Fruit fly (Drosophila melanogaster) S2 (cell line): ENCODE results near the gene Kif19A.

ENCODE experiments used
- CG8478 ChIP-seq: fragments of >200 bp; optimal IDR thresholded peaks from 2 replicates; lab custom pipeline; 2018
- CTCF ChIP-seq, 2 experiments: fragments of >200 bp; optimal IDR thresholded peaks; 2 replicates each; lab custom pipeline; 2018

Kif19A gene

DNA sequence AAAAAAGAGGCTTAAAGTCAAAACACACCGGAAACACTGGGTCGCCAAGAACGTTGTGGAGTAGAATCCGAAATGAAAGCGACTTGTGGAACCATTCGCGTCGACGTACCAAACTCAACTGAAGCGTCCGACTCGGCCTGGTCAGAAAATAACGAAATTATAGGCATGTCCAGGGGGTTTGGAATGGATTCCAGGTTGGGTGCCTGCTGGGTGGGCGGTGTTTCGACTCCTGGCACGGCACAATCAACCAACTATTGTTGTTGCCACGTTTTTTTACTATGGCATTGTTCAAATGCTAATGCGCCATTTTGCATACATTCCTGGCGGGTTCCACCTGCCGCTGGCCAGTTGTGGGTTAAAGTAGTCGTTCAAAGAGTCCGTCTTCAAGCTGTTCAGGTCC lies at the start of gene Kif19A:
Gene Kif19A, minus strand, starts transcription at position 101 of the 400 bp plus-strand sequence.
- TF ChIP-seq CTCF (optimal IDR thresholded peaks at IDR 0.05; lab: Kevin White, UChicago) (no peak), CG8478 (lab: Kevin White, UChicago) (no peak)

DNA sequence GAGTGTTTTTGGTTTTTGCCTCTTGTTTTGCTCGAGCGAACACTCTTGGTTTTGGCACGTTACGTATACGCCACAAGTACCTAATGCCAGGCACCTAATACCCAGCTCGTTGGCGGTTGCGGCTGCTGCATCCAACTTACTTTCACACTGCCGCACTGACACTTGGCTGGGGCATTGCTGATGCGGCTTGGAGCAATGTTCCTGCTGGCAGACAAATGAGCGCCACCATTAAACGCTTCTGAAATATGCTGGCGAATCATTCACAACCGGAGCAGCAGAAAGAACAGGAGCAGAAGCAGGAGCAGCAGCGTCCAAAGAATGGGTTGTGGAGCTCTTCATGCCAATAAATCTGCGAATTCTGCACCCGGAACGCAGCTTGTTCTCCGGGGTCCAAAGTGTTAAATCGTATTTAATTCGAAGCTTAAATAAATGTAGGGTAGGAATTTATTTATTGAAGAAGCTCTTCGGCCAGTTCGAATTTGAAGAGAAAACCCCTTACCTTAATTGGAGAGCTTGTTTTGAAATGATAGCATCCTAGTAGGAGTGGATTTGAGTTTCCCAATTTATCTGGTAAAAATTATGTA lies 44.0 kb upstream of the Kif19A start, which contains the start of gene CG3199:
Gene CG3199, plus strand, starts transcription at position 534 of the 584 bp plus-strand sequence.
- TF ChIP-seq CTCF (optimal IDR thresholded peaks at IDR 0.05; lab: Kevin White, UChicago) (no peak), CG8478 (lab: Kevin White, UChicago) (no peak)

- TF ChIP-seq CG8478 (lab: Kevin White, UChicago), result no peak
- TF ChIP-seq CTCF (optimal IDR thresholded peaks at IDR 0.05; lab: Kevin White, UChicago), result no peak
Observed at dm6 chr3R:14160178-14160577, 41.9 kb upstream of the Kif19A start, which contains the start of gene CG31327. CG31327 (minus strand) TSS chr3R:14160278.

DNA sequence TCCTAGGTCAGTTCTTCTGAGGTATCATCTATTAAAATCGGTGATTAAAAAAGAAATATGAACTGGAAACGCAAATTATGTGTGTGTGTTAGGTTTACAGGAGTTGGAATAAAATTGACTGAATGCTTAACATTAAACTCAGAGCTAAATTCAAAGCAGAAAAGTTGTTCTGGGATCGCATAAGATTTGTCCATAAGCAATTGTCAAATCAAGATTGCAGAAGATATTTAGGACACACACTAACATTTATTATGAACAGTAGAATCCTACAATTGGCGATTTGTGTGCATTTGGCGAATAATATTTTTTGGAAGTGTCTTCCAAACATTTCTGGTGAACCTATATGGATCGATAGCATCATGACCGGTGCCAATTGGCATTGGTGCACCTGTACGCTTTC lies 39.1 kb upstream of the Kif19A start, which contains the start of gene CG31533:
Gene CG31533, minus strand, starts transcription at position 101 of the 400 bp plus-strand sequence.
- TF ChIP-seq CTCF (optimal IDR thresholded peaks at IDR 0.05; lab: Kevin White, UChicago), result no peak
- TF ChIP-seq CG8478 (lab: Kevin White, UChicago), result no peak

DNA sequence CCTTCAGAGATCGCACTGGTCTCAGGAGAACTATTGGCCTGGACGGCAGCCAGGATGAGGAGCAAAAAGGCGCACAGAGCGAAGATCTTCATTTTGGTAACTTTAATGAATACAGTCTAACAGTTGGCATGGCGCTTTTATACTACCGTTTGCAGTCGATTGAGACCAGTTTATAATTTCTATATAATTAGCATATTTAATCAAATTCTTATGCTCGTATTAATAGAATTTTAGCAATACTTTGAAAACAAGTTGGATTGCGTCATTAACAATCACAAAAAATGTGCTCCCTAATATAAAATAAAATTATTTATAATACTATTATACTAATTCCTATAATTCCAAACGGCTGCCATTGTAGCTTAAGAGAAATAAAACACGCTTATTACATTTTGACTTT lies 36.1 kb upstream of the Kif19A start, which contains the start of gene CG44215:
Gene CG44215, minus strand, starts transcription at position 101 of the 400 bp plus-strand sequence.
- TF ChIP-seq CG8478 (lab: Kevin White, UChicago) (no peak), CTCF (optimal IDR thresholded peaks at IDR 0.05; lab: Kevin White, UChicago) (no peak)

dm6 chr3R:14153729-14154128 lies 35.5 kb upstream of the Kif19A start, which contains the start of gene Recs1:
Recs1 (minus strand) TSS chr3R:14153829.
- TF ChIP-seq CTCF (optimal IDR thresholded peaks at IDR 0.05; lab: Kevin White, UChicago), result no peak
- TF ChIP-seq CG8478 (lab: Kevin White, UChicago), result no peak

dm6 chr3R:14152550-14152949 lies 34.3 kb upstream of the Kif19A start, which contains the start of gene CG42500:
CG42500 (minus strand) TSS chr3R:14152650.
- no peak for TF ChIP-seq CG8478 (lab: Kevin White, UChicago)
- TF ChIP-seq CTCF (optimal IDR thresholded peaks at IDR 0.05; lab: Kevin White, UChicago), result no peak

- TF ChIP-seq CTCF (optimal IDR thresholded peaks at IDR 0.05; lab: Kevin White, UChicago), result no peak
- TF ChIP-seq CG8478 (lab: Kevin White, UChicago), result no peak
Observed at dm6 chr3R:14151840-14152239, 33.6 kb upstream of the Kif19A start, which contains the start of gene CG14355. CG14355 (minus strand) TSS chr3R:14151940.

- TF ChIP-seq CG8478 (lab: Kevin White, UChicago), result no peak
- no peak for TF ChIP-seq CTCF (optimal IDR thresholded peaks at IDR 0.05; lab: Kevin White, UChicago)
Observed at dm6 chr3R:14140912-14141311, 22.7 kb upstream of the Kif19A start.

dm6 chr3R:14131972-14132371 lies 13.7 kb upstream of the Kif19A start, which contains the start of gene CG14356:
CG14356 (minus strand) TSS chr3R:14132072.
- TF ChIP-seq CTCF (optimal IDR thresholded peaks at IDR 0.05; lab: Kevin White, UChicago) (no peak), CG8478 (lab: Kevin White, UChicago) (no peak)

DNA sequence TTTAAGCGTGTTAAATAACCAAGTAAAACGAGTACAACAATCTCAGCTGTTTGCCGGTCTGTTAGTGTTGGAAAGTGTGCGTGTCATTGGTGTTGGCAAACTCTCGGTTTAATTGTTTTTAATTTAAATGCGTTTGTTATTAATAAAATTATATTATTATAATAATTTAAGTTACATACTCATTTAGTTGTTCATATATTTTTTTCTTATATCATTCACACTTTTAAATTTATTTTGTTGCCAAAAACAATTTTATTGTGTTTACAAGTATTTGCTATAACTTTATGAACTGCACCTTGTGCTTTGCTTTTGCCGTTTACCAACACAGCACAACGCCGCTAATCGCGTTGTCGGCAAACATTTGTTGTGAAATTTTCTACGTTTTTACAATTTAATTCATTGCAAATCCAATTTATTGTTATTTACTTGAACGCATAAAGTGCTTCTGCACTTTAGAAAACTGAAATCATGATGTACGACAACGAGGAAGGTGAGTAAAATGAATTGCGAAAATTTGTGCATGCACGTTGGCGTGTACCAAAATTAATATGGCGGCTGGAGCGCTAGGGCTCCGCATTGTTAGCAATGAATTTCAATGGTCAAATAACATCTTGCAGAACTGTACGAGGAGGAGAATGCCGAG lies 7.3 kb upstream of the Kif19A start, which contains the start of the genes 140up and Polr2B:
Gene 140up, minus strand, starts transcription at position 70 of the 643 bp plus-strand sequence.
Gene Polr2B, plus strand, starts transcription at position 313 of the 643 bp plus-strand sequence.
- TF ChIP-seq CG8478 (lab: Kevin White, UChicago), result no peak
- TF ChIP-seq CTCF (optimal IDR thresholded peaks at IDR 0.05; lab: Kevin White, UChicago), result no peak

dm6 chr3R:14122347-14122812 lies 4.1 kb upstream of the Kif19A start, which contains the start of the genes Abi and twf:
Abi (minus strand) TSS chr3R:14122420.
twf (plus strand) TSS chr3R:14122654.
- no peak for TF ChIP-seq CG8478 (lab: Kevin White, UChicago)
- TF ChIP-seq CTCF (optimal IDR thresholded peaks at IDR 0.05; lab: Kevin White, UChicago), result no peak

DNA sequence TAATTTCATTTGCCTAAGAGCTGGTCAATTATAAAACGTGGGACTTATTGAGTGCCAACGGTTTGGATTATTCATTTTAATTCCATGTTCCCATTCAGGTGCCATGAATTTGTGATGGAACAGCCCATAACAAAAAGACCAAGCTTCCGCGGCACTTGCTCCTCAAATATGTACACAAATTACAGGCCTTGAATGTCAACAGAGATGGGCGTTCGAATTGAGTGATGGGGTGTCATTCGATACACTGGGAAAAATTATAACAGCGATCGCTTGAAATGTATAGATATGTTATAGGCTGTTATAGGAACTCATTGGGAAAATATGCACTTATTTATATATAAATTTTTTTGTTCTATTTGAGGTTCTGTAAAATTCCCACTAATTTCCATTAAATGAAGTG lies 2.2 kb downstream of the Kif19A start:
- no peak for TF ChIP-seq CG8478 (lab: Kevin White, UChicago)
- no peak for TF ChIP-seq CTCF (optimal IDR thresholded peaks at IDR 0.05; lab: Kevin White, UChicago)

- TF ChIP-seq CG8478 (lab: Kevin White, UChicago), result no peak
- no peak for TF ChIP-seq CTCF (optimal IDR thresholded peaks at IDR 0.05; lab: Kevin White, UChicago)
Observed at dm6 chr3R:14112066-14112465, 6.2 kb downstream of the Kif19A start, which contains the start of gene CG14357. CG14357 (minus strand) TSS chr3R:14112166.

- TF ChIP-seq CTCF (optimal IDR thresholded peaks at IDR 0.05; lab: Kevin White, UChicago), result no peak
- TF ChIP-seq CG8478 (lab: Kevin White, UChicago), result no peak
Observed at dm6 chr3R:14109145-14109544, 9.1 kb downstream of the Kif19A start, which contains the start of gene Or88a. Or88a (plus strand) TSS chr3R:14109445.
